Fruit fly (Drosophila melanogaster) whole organism, wandering third instar larva: Measurements from ENCODE around the gene Blimp-1.

Source experiments
- CG32264 ChIP-seq: fragments of 200-800 bp; sonication (Bioruptor generic); optimal IDR thresholded peaks from 2 replicates; lab custom pipeline; 2016; ENCODE audit warnings: missing biosample characterization, missing genetic modification characterization
- CG9705 ChIP-seq: fragments of 200-800 bp; sonication (Bioruptor generic); optimal IDR thresholded peaks from 2 replicates; lab custom pipeline; 2018; ENCODE audit warnings: missing biosample characterization, mild to moderate bottlenecking, missing genetic modification characterization
- HLH106 ChIP-seq: fragments of 200-800 bp; optimal IDR thresholded peaks from 3 replicates; lab custom pipeline; 2019; ENCODE audit warnings: missing biosample characterization, mild to moderate bottlenecking, missing genetic modification characterization, moderate library complexity
- OdsH ChIP-seq: fragments of 200-800 bp; sonication (Bioruptor generic); optimal IDR thresholded peaks from 2 replicates; lab custom pipeline; 2016; ENCODE audit warnings: missing biosample characterization, mild to moderate bottlenecking, missing genetic modification characterization
- br ChIP-seq: fragments of 200-800 bp; sonication (Bioruptor generic); optimal IDR thresholded peaks from 2 replicates; lab custom pipeline; 2016; ENCODE audit warnings: missing biosample characterization, missing genetic modification characterization
- foxo ChIP-seq, 2 experiments: fragments of 200-800 bp; sonication (Bioruptor generic); optimal IDR thresholded peaks; 2 replicates in 1 of 2; 3 replicates in 1 of 2; lab custom pipeline; 2016 to 2017; ENCODE audit warnings: missing biosample characterization in 2 of 2, missing genetic modification characterization in 2 of 2

- no peak for TF ChIP-seq CG32264 (GFP tag; lab: Kevin White, UChicago)
- TF ChIP-seq br (GFP tag; lab: Kevin White, UChicago): no peak
- no peak for TF ChIP-seq CG9705 (GFP tag; lab: Kevin White, UChicago)
- no peak for TF ChIP-seq HLH106
- no peak for TF ChIP-seq foxo (GFP tag; optimal IDR thresholded peaks at IDR 0.05; lab: Kevin White, UChicago)
- no peak for TF ChIP-seq OdsH (GFP tag; lab: Kevin White, UChicago)
These were observed at the start of gene Blimp-1 for dm6 chr3L:5630608-5631080.
